Worm (Caenorhabditis elegans) whole organism, L2 larva: ENCODE data around the gene npr-18.

Experiments
- C34F6.9 ChIP-seq: fragments of 150-350 bp; optimal IDR thresholded peaks from 2 replicates; lab custom pipeline; 2014; ENCODE audit warnings: missing biosample characterization, missing genetic modification characterization
- alr-1 ChIP-seq: fragments of 150-350 bp; optimal IDR thresholded peaks from 2 replicates; lab custom pipeline; 2014; ENCODE audit warnings: missing biosample characterization, missing genetic modification characterization
- aly-2 ChIP-seq: fragments of 150-350 bp; optimal IDR thresholded peaks from 2 replicates; lab custom pipeline; 2014; ENCODE audit warnings: missing biosample characterization, missing genetic modification characterization
- ama-1 ChIP-seq: fragments of 150-350 bp; optimal IDR thresholded peaks from 2 replicates; lab custom pipeline; 2018; ENCODE audit warnings: inconsistent platforms
- crh-2 ChIP-seq: sonication (generic microtip); optimal IDR thresholded peaks from 2 replicates; lab custom pipeline; 2017; ENCODE audit warnings: missing biosample characterization, missing genetic modification characterization
- lin-13 ChIP-seq: fragments of 150-350 bp; optimal IDR thresholded peaks from 2 replicates; lab custom pipeline; 2014; ENCODE audit warnings: missing biosample characterization, missing genetic modification reagents, missing genetic modification characterization
- mab-5 ChIP-seq: fragments of 150-350 bp; optimal IDR thresholded peaks from 2 replicates; lab custom pipeline; 2014; ENCODE audit warnings: missing biosample characterization, missing genetic modification characterization
- nhr-10 ChIP-seq: sonication (generic microtip); optimal IDR thresholded peaks from 2 replicates; lab custom pipeline; 2017; ENCODE audit warnings: missing biosample characterization, missing genetic modification characterization
- nhr-11 ChIP-seq: fragments of 150-350 bp; optimal IDR thresholded peaks from 2 replicates; lab custom pipeline; 2014; ENCODE audit warnings: missing biosample characterization, missing genetic modification characterization
- nhr-12 ChIP-seq: fragments of 150-350 bp; optimal IDR thresholded peaks from 2 replicates; lab custom pipeline; 2014; ENCODE audit warnings: missing biosample characterization, missing genetic modification characterization
- nhr-237 ChIP-seq: fragments of 150-350 bp; optimal IDR thresholded peaks from 2 replicates; lab custom pipeline; 2014; ENCODE audit warnings: missing biosample characterization, missing genetic modification characterization
- nhr-77 ChIP-seq: fragments of 150-350 bp; optimal IDR thresholded peaks from 2 replicates; lab custom pipeline; 2014; ENCODE audit warnings: missing biosample characterization, missing genetic modification characterization
- unc-39 ChIP-seq: fragments of 150-350 bp; optimal IDR thresholded peaks from 2 replicates; lab custom pipeline; 2014; ENCODE audit warnings: missing biosample characterization, missing genetic modification characterization

DNA sequence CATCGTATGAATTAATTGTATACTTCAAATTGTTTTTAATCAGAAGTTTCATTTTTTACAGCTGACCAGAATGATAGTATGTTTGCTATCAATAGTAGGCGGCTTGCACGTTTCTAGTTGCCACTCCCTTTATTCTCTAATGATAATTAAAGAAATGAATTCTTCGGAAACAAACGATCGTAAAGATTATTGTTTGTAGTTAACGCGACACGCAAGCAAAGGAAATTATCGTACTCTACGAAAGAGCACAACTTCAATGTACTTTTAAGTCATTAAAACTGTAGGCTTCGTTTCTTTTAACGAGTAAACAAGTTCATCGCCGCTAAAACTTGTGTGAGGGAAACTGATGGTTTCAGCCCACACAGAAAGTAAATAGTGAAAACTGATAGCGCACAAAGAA is 11.1 kb upstream of the npr-18 start:
- no peak for TF ChIP-seq nhr-10 (tag; lab: Kevin White, UChicago)
- TF ChIP-seq mab-5 = no peak
- TF ChIP-seq alr-1 (tag; lab: Kevin White, UChicago) = no peak
- no peak for TF ChIP-seq nhr-11 (tag; lab: Kevin White, UChicago)
- TF ChIP-seq lin-13 (GFP tag; lab: Kevin White, UChicago) = no peak
- no peak for TF ChIP-seq nhr-12 (tag; lab: Kevin White, UChicago)
- TF ChIP-seq nhr-77 (tag; lab: Kevin White, UChicago) = no peak
- TF ChIP-seq unc-39 (tag; lab: Kevin White, UChicago) = no peak
- peak; percentile 50 for TF ChIP-seq crh-2
- no peak for TF ChIP-seq ama-1 (lab: Kevin White, UChicago)
- no peak for TF ChIP-seq aly-2 (tag; lab: Kevin White, UChicago)
- TF ChIP-seq C34F6.9 = no peak
- TF ChIP-seq nhr-237 = no peak
